Fruit fly (Drosophila melanogaster) ovary, adult (tissue): ENCODE measurements around the gene CG11374.

Source experiments
- CG17801 ChIP-seq: fragments of 200-800 bp; optimal IDR thresholded peaks from 2 replicates; lab custom pipeline; 2019; ENCODE audit warnings: missing biosample characterization, mild to moderate bottlenecking, missing genetic modification characterization, moderate library complexity; ENCODE audit not compliant: partially characterized antibody

Gene CG11374

dm6 chr2L:125364-126252 is 49.5 kb downstream of the CG11374 start:
- TF ChIP-seq CG17801 (GFP tag; lab: Kevin White, UChicago): peak; percentile 46
